Worm (Caenorhabditis elegans) whole organism, L4/young adult: ENCODE measurements around the gene Y39A1A.24.

ENCODE experiments used
- W03F9.2 ChIP-seq: fragments of 150-350 bp; optimal IDR thresholded peaks from 2 replicates; lab custom pipeline; 2014; ENCODE audit warnings: missing biosample characterization, missing genetic modification characterization
- dao-5 ChIP-seq: sonication (generic microtip); optimal IDR thresholded peaks from 2 replicates; lab custom pipeline; 2016; ENCODE audit warnings: missing genotype, missing genetic modification characterization, moderate library complexity, missing compliant biosample characterization
- him-1 ChIP-seq: sonication (generic microtip); optimal IDR thresholded peaks from 2 replicates; lab custom pipeline; 2016; ENCODE audit warnings: missing genotype, missing genetic modification reagents, missing genetic modification characterization, missing compliant biosample characterization

- no peak for TF ChIP-seq dao-5
- no peak for TF ChIP-seq him-1 (tag; lab: Kevin White, UChicago)
- TF ChIP-seq W03F9.2 (tag; lab: Kevin White, UChicago) = no peak
These were observed 26.2 kb upstream of the Y39A1A.24 start, which contains the start of gene Y45F3A.5 for ce11 chrIII:10586243-10586642.
